Worm (Caenorhabditis elegans) whole organism, L1 larva: ENCODE data around the gene C17F4.2.

Experiments
- efl-3 ChIP-seq: fragments of 200-800 bp; sonication (Bioruptor generic); optimal IDR thresholded peaks from 2 replicates; lab custom pipeline; 2018; ENCODE audit warnings: mild to moderate bottlenecking, missing genetic modification characterization, missing compliant biosample characterization
- mdl-1 ChIP-seq, 2 experiments: fragments of 150-350 bp; optimal IDR thresholded peaks; 2 replicates each; lab custom pipeline; 2014 to 2017; ENCODE audit warnings: missing biosample characterization in 2 of 2, missing genetic modification characterization in 2 of 2, inconsistent platforms in 1 of 2
- pqm-1 ChIP-seq: sonication (generic microtip); optimal IDR thresholded peaks from 3 replicates; lab custom pipeline; 2017; ENCODE audit warnings: missing biosample characterization, missing genetic modification characterization
- skn-1 ChIP-seq: fragments of 150-350 bp; optimal IDR thresholded peaks from 2 replicates; lab custom pipeline; 2014; ENCODE audit warnings: missing biosample characterization, missing genetic modification characterization
- swsn-7 ChIP-seq: sonication (generic microtip); optimal IDR thresholded peaks from 2 replicates; lab custom pipeline; 2016; ENCODE audit warnings: missing genetic modification characterization, missing compliant biosample characterization
- ztf-4 ChIP-seq: fragments of 150-350 bp; optimal IDR thresholded peaks from 2 replicates; lab custom pipeline; 2014; ENCODE audit warnings: missing biosample characterization, missing genetic modification characterization

ce11 chrII:3267815-3268214 is 19.3 kb downstream of the C17F4.2 start:
- no peak for TF ChIP-seq mdl-1 (tag; optimal IDR thresholded peaks at IDR 0.05; lab: Kevin White, UChicago)
- no peak for TF ChIP-seq skn-1 (tag; lab: Kevin White, UChicago)
- no peak for TF ChIP-seq swsn-7 (tag; lab: Kevin White, UChicago)
- no peak for TF ChIP-seq pqm-1
- TF ChIP-seq ztf-4 = no peak
- TF ChIP-seq efl-3 = no peak
